Fruit fly (Drosophila melanogaster): ENCODE results near the gene CG17380.

CG17380 gene

dm6 chr3R:23356920-23357386 is 46.6 kb downstream of the CG17380 start (continued):
- TF ChIP-seq Dad (GFP tag; optimal IDR thresholded peaks at IDR 0.05) (no peak), en (GFP tag; optimal IDR thresholded peaks at IDR 0.05) (no peak), mirr (GFP tag; optimal IDR thresholded peaks at IDR 0.05) (no peak), Lim3 (GFP tag; IDR thresholded peaks at IDR 0.05) (no peak), br (optimal IDR thresholded peaks at IDR 0.05) (no peak), CG30020 (tag; optimal IDR thresholded peaks at IDR 0.05) (peak; percentile 71), CG11456 (GFP tag; IDR thresholded peaks at IDR 0.05) (peak; percentile 36; the same call in 1 of the 3 replicates), Neu2 (GFP tag; optimal IDR thresholded peaks at IDR 0.05; ENCODE audit: borderline replicate concordance) (no peak), Dip2 (GFP tag; IDR thresholded peaks at IDR 0.05) (no peak), CG17359 (tag; optimal IDR thresholded peaks at IDR 0.05) (peak; percentile 72), Med (GFP tag) (peak; percentile 73), CG12104 (GFP tag; optimal IDR thresholded peaks at IDR 0.05) (no peak), lov (optimal IDR thresholded peaks at IDR 0.05) (no peak), lov (GFP tag; IDR thresholded peaks at IDR 0.05) (peak; percentile 28; the same call in 1 of the 3 replicates), gcm (GFP tag; optimal IDR thresholded peaks at IDR 0.05) (peak; percentile 85), Ets97D (GFP tag; optimal IDR thresholded peaks at IDR 0.05) (no peak), Doc3 (GFP tag; IDR thresholded peaks at IDR 0.05; ENCODE audit: partially characterized antibody) (no peak), ab (GFP tag; optimal IDR thresholded peaks at IDR 0.05) (no peak), gfzf (GFP tag; optimal IDR thresholded peaks at IDR 0.05) (no peak), CG11398 (GFP tag; optimal IDR thresholded peaks at IDR 0.05) (no peak), CG10654 (GFP tag; optimal IDR thresholded peaks at IDR 0.05) (peak; percentile 69), Usf (GFP tag; optimal IDR thresholded peaks at IDR 0.05) (peak; percentile 74), CG17802 (tag; optimal IDR thresholded peaks at IDR 0.05) (peak; percentile 4), peb (GFP tag; IDR thresholded peaks at IDR 0.05) (peak; percentile 21; the same call in 1 of the 2 replicates), pum (GFP tag; optimal IDR thresholded peaks at IDR 0.05) (no peak), Fer3 (tag; optimal IDR thresholded peaks at IDR 0.05) (peak; percentile 83), unpg (GFP tag; optimal IDR thresholded peaks at IDR 0.05) (peak; percentile 87), CG2678 (tag; optimal IDR thresholded peaks at IDR 0.05) (peak; percentile 81), Doc2 (GFP tag; IDR thresholded peaks at IDR 0.05) (no peak), nerfin-2 (GFP tag; IDR thresholded peaks at IDR 0.05; ENCODE audit: partially characterized antibody) (no peak), chm (GFP tag; IDR thresholded peaks at IDR 0.05) (peak; percentile 25; the same call in 1 of the 2 replicates), schlank (tag; optimal IDR thresholded peaks at IDR 0.05) (no peak), corto (GFP tag; optimal IDR thresholded peaks at IDR 0.05) (no peak), CHES-1-like (GFP tag; optimal IDR thresholded peaks at IDR 0.05) (no peak), CG14050 (GFP tag; IDR thresholded peaks at IDR 0.05) (peak; percentile 53; the same call in 1 of the 3 replicates), Asciz (GFP tag; optimal IDR thresholded peaks at IDR 0.05) (peak; percentile 30), bbx (GFP tag; IDR thresholded peaks at IDR 0.05; ENCODE audit: partially characterized antibody) (no peak), crol (GFP tag; IDR thresholded peaks at IDR 0.05) (peak; percentile 22; the same call in 1 of the 2 replicates), chinmo (GFP tag; IDR thresholded peaks at IDR 0.05; ENCODE audit: partially characterized antibody) (no peak), CG7372 (GFP tag; IDR thresholded peaks at IDR 0.05) (peak; percentile 62; the same call in 1 of the 2 replicates), oc (tag; optimal IDR thresholded peaks at IDR 0.05) (peak; percentile 92), luna (GFP tag; optimal IDR thresholded peaks at IDR 0.05) (no peak), psq (GFP tag; optimal IDR thresholded peaks at IDR 0.05) (peak; percentile 62), chn (GFP tag; optimal IDR thresholded peaks at IDR 0.05) (no peak), Meics (GFP tag; optimal IDR thresholded peaks at IDR 0.05) (peak; percentile 69), toy (GFP tag; IDR thresholded peaks at IDR 0.05) (peak; percentile 50; the same call in 1 of the 2 replicates), run (tag; optimal IDR thresholded peaks at IDR 0.05) (peak; percentile 82), CG6854 (GFP tag; optimal IDR thresholded peaks at IDR 0.05) (peak; percentile 62), Mad (GFP tag; optimal IDR thresholded peaks at IDR 0.05) (no peak), CG3281 (GFP tag; optimal IDR thresholded peaks at IDR 0.05) (peak; percentile 59), CG17568 (GFP tag; optimal IDR thresholded peaks at IDR 0.05) (no peak), Sin3A (optimal IDR thresholded peaks at IDR 0.05) (no peak)

Measured in whole organism, embryonic.